Fruit fly (Drosophila melanogaster) whole organism, embryonic: ENCODE results near the gene mag.

Experiments used
- ATbp ChIP-seq: fragments of 200-800 bp; sonication (Bioruptor generic); optimal IDR thresholded peaks from 2 replicates; lab custom pipeline; 2017; ENCODE audit warnings: missing biosample characterization, mild to moderate bottlenecking, missing genetic modification characterization, missing genetic modification reagents
- Awh ChIP-seq: fragments of 200-800 bp; sonication (Bioruptor generic); IDR thresholded peaks from 2 replicates; pipeline ENCODE4, ENCODE4 v1.3.6; 2022; ENCODE audit warnings: missing biosample characterization, missing genetic modification characterization
- Bgb ChIP-seq: fragments of 200-800 bp; sonication (Bioruptor generic); IDR thresholded peaks from 2 replicates; pipeline ENCODE4 v1.3.6; 2022; ENCODE audit warnings: missing biosample characterization, missing genetic modification characterization; ENCODE audit not compliant: partially characterized antibody
- CG10979 ChIP-seq: fragments of 200-800 bp; sonication (Bioruptor generic); optimal IDR thresholded peaks from 2 replicates; lab custom pipeline; 2018; ENCODE audit warnings: missing biosample characterization, mild to moderate bottlenecking, missing genetic modification characterization, moderate library complexity
- CG13123 ChIP-seq: fragments of 200-800 bp; sonication (Bioruptor generic); optimal IDR thresholded peaks from 2 replicates; lab custom pipeline; 2016; ENCODE audit warnings: missing biosample characterization, missing genetic modification characterization
- CG14050 ChIP-seq: fragments of 200-800 bp; sonication (Bioruptor generic); IDR thresholded peaks from 3 replicates; pipeline ENCODE4 v1.3.6; 2022; ENCODE audit warnings: missing biosample characterization, missing genetic modification characterization
- CG17568 ChIP-seq: fragments of 200-800 bp; sonication (Bioruptor generic); optimal IDR thresholded peaks from 2 replicates; lab custom pipeline; 2018; ENCODE audit warnings: missing biosample characterization, mild to moderate bottlenecking, missing genetic modification characterization, moderate library complexity
- CG18619 ChIP-seq: fragments of 200-800 bp; sonication (Bioruptor generic); optimal IDR thresholded peaks from 3 replicates; lab custom pipeline; 2017; ENCODE audit warnings: missing biosample characterization, mild to moderate bottlenecking, missing genetic modification characterization
- CG2678 ChIP-seq: fragments of 200-800 bp; sonication (Bioruptor generic); optimal IDR thresholded peaks from 3 replicates; lab custom pipeline; 2019; ENCODE audit warnings: missing biosample characterization, mild to moderate bottlenecking, missing genetic modification characterization, moderate library complexity
- CG33557 ChIP-seq: fragments of 200-800 bp; sonication (Bioruptor generic); optimal IDR thresholded peaks from 2 replicates; lab custom pipeline; 2019; ENCODE audit warnings: missing biosample characterization, mild to moderate bottlenecking, missing genetic modification characterization, moderate library complexity
- CG3407 ChIP-seq: fragments of 200-800 bp; sonication (Bioruptor generic); optimal IDR thresholded peaks from 2 replicates; lab custom pipeline; 2018; ENCODE audit warnings: missing biosample characterization, mild to moderate bottlenecking, missing genetic modification characterization
- CG3995 ChIP-seq: fragments of 200-800 bp; sonication (Bioruptor generic); optimal IDR thresholded peaks from 3 replicates; lab custom pipeline; 2016; ENCODE audit warnings: missing biosample characterization, missing genetic modification characterization
- CG42726 ChIP-seq: fragments of 200-800 bp; sonication (Bioruptor generic); IDR thresholded peaks from 2 replicates; pipeline ENCODE4 v1.3.6; 2022; ENCODE audit warnings: missing biosample characterization, missing genetic modification characterization; ENCODE audit not compliant: partially characterized antibody
- CG4617 ChIP-seq: fragments of 200-800 bp; sonication (Bioruptor generic); optimal IDR thresholded peaks from 3 replicates; lab custom pipeline; 2016; ENCODE audit warnings: missing biosample characterization, missing genetic modification characterization, borderline replicate concordance
- CG7271 ChIP-seq: fragments of 200-800 bp; sonication (Bioruptor generic); optimal IDR thresholded peaks from 2 replicates; lab custom pipeline; 2018; ENCODE audit warnings: missing biosample characterization, mild to moderate bottlenecking, missing genetic modification characterization, moderate library complexity
- CG7357 ChIP-seq: fragments of 200-800 bp; sonication (Bioruptor generic); IDR thresholded peaks from 3 replicates; pipeline ENCODE4 v1.3.6; 2022; ENCODE audit warnings: missing biosample characterization, missing genetic modification characterization
- CG8089 ChIP-seq: fragments of 200-800 bp; sonication (Bioruptor generic); optimal IDR thresholded peaks from 3 replicates; lab custom pipeline; 2016; ENCODE audit warnings: missing biosample characterization, missing genetic modification characterization
- D ChIP-seq, 2 experiments: fragments of 200-800 bp in 1 of 2; fragments of >200 bp in 1 of 2; sonication (Bioruptor generic) in 1 of 2; optimal IDR thresholded peaks; 2 replicates in 1 of 2; 3 replicates in 1 of 2; lab custom pipeline; 2017; ENCODE audit warnings: mild to moderate bottlenecking in 1 of 2, missing biosample characterization in 1 of 2, missing genetic modification characterization in 1 of 2, missing genetic modification reagents in 1 of 2
- H2.0 ChIP-seq: fragments of 200-800 bp; sonication (Bioruptor generic); IDR thresholded peaks from 2 replicates; pipeline ENCODE4 v1.3.6; 2022; ENCODE audit warnings: missing biosample characterization, missing genetic modification characterization
- HHEX ChIP-seq: fragments of 200-800 bp; sonication (Bioruptor generic); optimal IDR thresholded peaks from 3 replicates; lab custom pipeline; 2017; ENCODE audit warnings: missing biosample characterization, mild to moderate bottlenecking, missing genetic modification characterization, missing genetic modification reagents
- Jarid2 ChIP-seq: fragments of 200-800 bp; sonication (Bioruptor generic); optimal IDR thresholded peaks from 3 replicates; lab custom pipeline; 2017; ENCODE audit warnings: mild to moderate bottlenecking, missing biosample characterization, missing genetic modification reagents, missing genetic modification characterization
- Ptx1 ChIP-seq: fragments of 200-800 bp; sonication (Bioruptor generic); IDR thresholded peaks from 2 replicates; pipeline ENCODE4 v1.3.6; 2022; ENCODE audit warnings: missing biosample characterization, missing genetic modification characterization
- Rx ChIP-seq: fragments of 200-800 bp; sonication (Bioruptor generic); IDR thresholded peaks from 2 replicates; pipeline ENCODE4 v1.3.6; 2022; ENCODE audit warnings: missing biosample characterization, missing genetic modification characterization
- Trl ChIP-seq, 3 experiments: fragments of >200 bp in 2 of 3; fragments of 200-800 bp in 1 of 3; sonication (Bioruptor generic) in 1 of 3; optimal IDR thresholded peaks; 2 replicates in 1 of 3; 3 replicates in 2 of 3; lab custom pipeline; 2016 to 2017; ENCODE audit warnings: missing biosample characterization in 1 of 3, missing genetic modification characterization in 1 of 3
- YL-1 ChIP-seq: fragments of 200-800 bp; sonication (Bioruptor generic); optimal IDR thresholded peaks from 3 replicates; lab custom pipeline; 2017; ENCODE audit warnings: missing biosample characterization, mild to moderate bottlenecking, missing genetic modification characterization
- al ChIP-seq: fragments of 200-800 bp; sonication (Bioruptor generic); IDR thresholded peaks from 2 replicates; pipeline ENCODE4 v1.3.6; 2022; ENCODE audit warnings: missing biosample characterization, missing genetic modification characterization
- ato ChIP-seq: fragments of 200-800 bp; sonication (Bioruptor generic); IDR thresholded peaks from 2 replicates; pipeline ENCODE4 v1.3.6; 2022; ENCODE audit warnings: missing biosample characterization, missing genetic modification characterization; ENCODE audit not compliant: partially characterized antibody
- bowl ChIP-seq: fragments of 200-800 bp; sonication (Bioruptor generic); IDR thresholded peaks from 2 replicates; pipeline ENCODE4 v1.3.6; 2022; ENCODE audit warnings: missing biosample characterization, missing genetic modification characterization
- corto ChIP-seq: fragments of 200-800 bp; sonication (Bioruptor generic); optimal IDR thresholded peaks from 2 replicates; lab custom pipeline; 2016; ENCODE audit warnings: missing biosample characterization, mild to moderate bottlenecking, missing genetic modification characterization, moderate library complexity
- dmrt99B ChIP-seq: fragments of 200-800 bp; sonication (Bioruptor generic); optimal IDR thresholded peaks from 2 replicates; lab custom pipeline; 2018; ENCODE audit warnings: missing biosample characterization, mild to moderate bottlenecking, missing genetic modification characterization, moderate library complexity
- ems ChIP-seq: fragments of 200-800 bp; sonication (Bioruptor generic); optimal IDR thresholded peaks from 3 replicates; lab custom pipeline; 2016; ENCODE audit warnings: missing biosample characterization, missing genetic modification characterization
- fd3F ChIP-seq: fragments of 200-800 bp; sonication (Bioruptor generic); optimal IDR thresholded peaks from 2 replicates; lab custom pipeline; 2018; ENCODE audit warnings: missing biosample characterization, mild to moderate bottlenecking, missing genetic modification characterization, moderate library complexity
- fd64A ChIP-seq: fragments of 200-800 bp; sonication (Bioruptor generic); optimal IDR thresholded peaks from 3 replicates; lab custom pipeline; 2018; ENCODE audit warnings: missing biosample characterization, mild to moderate bottlenecking, missing genetic modification characterization
- gem ChIP-seq: fragments of 200-800 bp; sonication (Bioruptor generic); optimal IDR thresholded peaks from 2 replicates; lab custom pipeline; 2019; ENCODE audit warnings: missing biosample characterization, mild to moderate bottlenecking, missing genetic modification characterization, moderate library complexity
- hbn ChIP-seq: fragments of 200-800 bp; sonication (Bioruptor generic); IDR thresholded peaks from 2 replicates; pipeline ENCODE4 v1.3.6; 2022; ENCODE audit warnings: missing biosample characterization, missing genetic modification characterization; ENCODE audit not compliant: partially characterized antibody
- lmd ChIP-seq: fragments of 200-800 bp; sonication (Bioruptor generic); IDR thresholded peaks from 2 replicates; pipeline ENCODE4 v1.3.6; 2022; ENCODE audit warnings: missing biosample characterization, missing genetic modification characterization
- lola ChIP-seq, 3 experiments: fragments of >200 bp in 2 of 3; fragments of 200-800 bp in 1 of 3; sonication (Bioruptor generic) in 1 of 3; optimal IDR thresholded peaks; 2 replicates each; lab custom pipeline; 2017 to 2019; ENCODE audit warnings: missing biosample characterization in 3 of 3, missing genetic modification characterization in 3 of 3, mild to moderate bottlenecking in 1 of 3, moderate library complexity in 1 of 3
- lov ChIP-seq, 2 experiments: fragments of 200-800 bp in 1 of 2; fragments of >200 bp in 1 of 2; sonication (Bioruptor generic) in 1 of 2; IDR thresholded peaks in 1 of 2; optimal IDR thresholded peaks in 1 of 2; 2 replicates in 1 of 2; 3 replicates in 1 of 2; pipeline versions ENCODE4 v1.3.6 to Lab custom; 2017 to 2022; ENCODE audit warnings: missing biosample characterization in 1 of 2, missing genetic modification characterization in 1 of 2
- onecut ChIP-seq: fragments of 200-800 bp; sonication (Bioruptor generic); IDR thresholded peaks from 2 replicates; pipeline ENCODE4 v1.3.6; 2022; ENCODE audit warnings: missing biosample characterization, missing genetic modification characterization
- otp ChIP-seq: fragments of 200-800 bp; sonication (Bioruptor generic); IDR thresholded peaks from 3 replicates; pipeline ENCODE4, ENCODE4 v1.3.6; 2022; ENCODE audit warnings: missing biosample characterization, missing genetic modification characterization
- pfk ChIP-seq: fragments of 200-800 bp; sonication (Bioruptor generic); optimal IDR thresholded peaks from 2 replicates; lab custom pipeline; 2018; ENCODE audit warnings: missing biosample characterization, mild to moderate bottlenecking, missing genetic modification characterization, moderate library complexity
- pzg ChIP-seq: fragments of 200-800 bp; sonication (Bioruptor generic); optimal IDR thresholded peaks from 3 replicates; lab custom pipeline; 2018; ENCODE audit warnings: missing biosample characterization, mild to moderate bottlenecking, missing genetic modification characterization, moderate library complexity
- scrt ChIP-seq: fragments of 200-800 bp; sonication (Bioruptor generic); optimal IDR thresholded peaks from 2 replicates; lab custom pipeline; 2018; ENCODE audit warnings: missing biosample characterization, mild to moderate bottlenecking, missing genetic modification characterization, moderate library complexity
- seq ChIP-seq: fragments of 200-800 bp; sonication (Bioruptor generic); IDR thresholded peaks from 2 replicates; pipeline ENCODE4 v1.3.6; 2022; ENCODE audit warnings: missing biosample characterization, missing genetic modification characterization
- stc ChIP-seq: fragments of 200-800 bp; sonication (Bioruptor generic); IDR thresholded peaks from 2 replicates; pipeline ENCODE4 v1.3.6; 2022; ENCODE audit warnings: missing biosample characterization, missing genetic modification characterization
- toy ChIP-seq: fragments of 200-800 bp; sonication (Bioruptor generic); IDR thresholded peaks from 2 replicates; pipeline ENCODE4 v1.3.6; 2022; ENCODE audit warnings: missing biosample characterization, missing genetic modification characterization
- trem ChIP-seq: fragments of 200-800 bp; optimal IDR thresholded peaks from 3 replicates; lab custom pipeline; 2019; ENCODE audit warnings: missing biosample characterization, mild to moderate bottlenecking, missing genetic modification characterization, moderate library complexity
- wor ChIP-seq: fragments of 200-800 bp; sonication (Bioruptor generic); IDR thresholded peaks from 2 replicates; pipeline ENCODE4 v1.3.6; 2022; ENCODE audit warnings: missing biosample characterization, missing genetic modification characterization

Gene mag

dm6 chr3L:20507552-20507951 is 47.1 kb downstream of the mag start (continued):
- TF ChIP-seq D (optimal IDR thresholded peaks at IDR 0.05; lab: Kevin White, UChicago) (no peak), D (GFP tag; optimal IDR thresholded peaks at IDR 0.05; lab: Kevin White, UChicago) (peak; percentile 25), CG18619 (GFP tag; lab: Kevin White, UChicago) (no peak), seq (GFP tag; lab: Robert Waterston, UW) (no peak), pzg (GFP tag; lab: Kevin White, UChicago) (no peak), Rx (GFP tag; lab: Robert Waterston, UW) (0 out of 2 replicates have a peak, but pooled peaks have one; percentile 6), CG3995 (GFP tag; lab: Kevin White, UChicago) (no peak), pfk (GFP tag; lab: Kevin White, UChicago) (no peak), wor (GFP tag; lab: Robert Waterston, UW) (no peak), ATbp (GFP tag; lab: Kevin White, UChicago) (peak; percentile 45), ato (GFP tag; lab: Robert Waterston, UW) (no peak), dmrt99B (tag; lab: Kevin White, UChicago) (no peak), toy (GFP tag; lab: Robert Waterston, UW) (no peak), ems (GFP tag; lab: Kevin White, UChicago) (no peak), H2.0 (no peak), Ptx1 (GFP tag; lab: Robert Waterston, UW) (no peak), otp (GFP tag; lab: Robert Waterston, UW) (0 out of 3 replicates have a peak, but pooled peaks have one; percentile 28), hbn (GFP tag; lab: Robert Waterston, UW) (no peak), CG2678 (peak; percentile 20), Bgb (GFP tag; lab: Robert Waterston, UW) (no peak), trem (tag; lab: Kevin White, UChicago) (peak; percentile 10), stc (GFP tag; lab: Robert Waterston, UW) (0 out of 2 replicates have a peak, but pooled peaks have one; percentile 42), CG42726 (GFP tag; lab: Robert Waterston, UW) (no peak), lov (optimal IDR thresholded peaks at IDR 0.05; lab: Kevin White, UChicago) (no peak), lov (GFP tag; IDR thresholded peaks at IDR 0.05; lab: Robert Waterston, UW) (0 out of 3 replicates have a peak, but pooled peaks have one; percentile 43), CG17568 (peak; percentile 31), Trl (optimal IDR thresholded peaks at IDR 0.05; lab: Kevin White, UChicago) (no peak), Trl (GFP tag; optimal IDR thresholded peaks at IDR 0.05; lab: Kevin White, UChicago) (no peak), CG4617 (no peak), fd3F (GFP tag; lab: Kevin White, UChicago) (no peak), CG13123 (no peak), CG7357 (GFP tag; lab: Robert Waterston, UW) (no peak), fd64A (peak; percentile 53), lmd (GFP tag; lab: Robert Waterston, UW) (no peak), Jarid2 (GFP tag; lab: Kevin White, UChicago) (no peak), lola (GFP tag; optimal IDR thresholded peaks at IDR 0.05; lab: Kevin White, UChicago) (peak in 1 of 3 experiments; percentile 14), CG10979 (peak; percentile 8), CG33557 (GFP tag; lab: Kevin White, UChicago) (peak; percentile 15), gem (tag; lab: Kevin White, UChicago) (peak; percentile 22), al (GFP tag; lab: Robert Waterston, UW) (no peak), YL-1 (GFP tag; lab: Kevin White, UChicago) (no peak), CG3407 (GFP tag; lab: Kevin White, UChicago) (peak; percentile 38), CG7271 (tag; lab: Kevin White, UChicago) (no peak), corto (GFP tag; lab: Kevin White, UChicago) (no peak), CG8089 (GFP tag; lab: Kevin White, UChicago) (no peak), bowl (0 out of 2 replicates have a peak, but pooled peaks have one; percentile 12), onecut (GFP tag; lab: Robert Waterston, UW) (peak; percentile 3; the same call in 1 of the 2 replicates), Awh (GFP tag; lab: Robert Waterston, UW) (no peak), scrt (no peak), HHEX (GFP tag; lab: Kevin White, UChicago) (peak; percentile 18), CG14050 (GFP tag; lab: Robert Waterston, UW) (no peak)
